Fruit fly (Drosophila melanogaster) Kc167 (cell line): ENCODE measurements around the gene CG1896.

ENCODE experiments used
- insv ChIP-seq: fragments of >200 bp; optimal IDR thresholded peaks from 3 replicates; lab custom pipeline; 2018; ENCODE audit warnings: missing external identifiers
- psq ChIP-seq: fragments of >200 bp; optimal IDR thresholded peaks from 2 replicates; lab custom pipeline; 2017; ENCODE audit warnings: missing external identifiers
- ttk ChIP-seq: sonication (Bioruptor generic); optimal IDR thresholded peaks from 2 replicates; lab custom pipeline; 2017; ENCODE audit warnings: missing external identifiers

DNA sequence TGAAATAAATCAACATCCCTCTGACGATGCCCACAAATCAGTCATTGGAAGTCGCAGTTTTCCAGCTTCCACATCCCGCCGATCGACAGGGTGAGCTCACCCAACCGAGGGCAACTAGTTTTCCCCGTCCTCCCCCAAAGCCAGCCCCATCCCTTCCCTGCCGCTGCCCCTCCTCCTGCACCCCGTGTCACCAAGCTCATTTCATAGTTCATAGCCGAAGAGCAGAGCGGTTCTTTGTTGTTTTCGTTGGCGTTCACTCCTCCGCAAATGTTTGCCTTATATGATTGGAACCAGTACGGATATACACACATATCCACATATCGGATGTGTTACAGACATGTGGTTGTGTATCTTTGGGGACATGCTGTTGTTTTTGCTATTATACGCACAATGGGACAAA, 24.0 kb upstream of the CG1896 start:
- no peak for TF ChIP-seq insv (lab: Kevin White, UChicago)
- TF ChIP-seq ttk (lab: Kevin White, UChicago): no peak
- TF ChIP-seq psq (lab: Kevin White, UChicago): no peak
